Worm (Caenorhabditis elegans) whole organism, L3 larva: ENCODE data around the gene ZK829.9.

Experiments used
- R02D3.7 ChIP-seq: fragments of 150-350 bp; optimal IDR thresholded peaks from 2 replicates; lab custom pipeline; 2014; ENCODE audit warnings: missing biosample characterization, missing genetic modification characterization
- elt-1 ChIP-seq: fragments of 150-350 bp; optimal IDR thresholded peaks from 2 replicates; lab custom pipeline; 2014; ENCODE audit warnings: missing biosample characterization, missing genetic modification characterization
- elt-2 ChIP-seq: sonication (generic microtip); optimal IDR thresholded peaks from 2 replicates; lab custom pipeline; 2016; ENCODE audit warnings: missing genetic modification reagents, mild to moderate bottlenecking, missing genetic modification characterization, missing compliant biosample characterization
- fkh-10 ChIP-seq: sonication (generic microtip); optimal IDR thresholded peaks from 2 replicates; lab custom pipeline; 2017; ENCODE audit warnings: missing biosample characterization, missing genetic modification reagents, missing genetic modification characterization
- fos-1 ChIP-seq: fragments of 150-350 bp; optimal IDR thresholded peaks from 2 replicates; lab custom pipeline; 2014; ENCODE audit warnings: missing biosample characterization, missing genetic modification characterization
- lin-39 ChIP-seq: fragments of 150-350 bp; optimal IDR thresholded peaks from 2 replicates; lab custom pipeline; 2018; ENCODE audit warnings: missing biosample characterization, missing genetic modification reagents, missing genetic modification characterization
- mml-1 ChIP-seq: fragments of 150-350 bp; sonication (generic microtip); optimal IDR thresholded peaks from 3 replicates; lab custom pipeline; 2014; ENCODE audit warnings: missing biosample characterization, missing genetic modification characterization
- nhr-11 ChIP-seq: fragments of 150-350 bp; optimal IDR thresholded peaks from 2 replicates; lab custom pipeline; 2014; ENCODE audit warnings: missing biosample characterization, missing genetic modification characterization
- nhr-12 ChIP-seq: fragments of 150-350 bp; optimal IDR thresholded peaks from 2 replicates; lab custom pipeline; 2014; ENCODE audit warnings: missing biosample characterization, missing genetic modification characterization
- nhr-28 ChIP-seq: fragments of 150-350 bp; optimal IDR thresholded peaks from 2 replicates; lab custom pipeline; 2014; ENCODE audit warnings: missing biosample characterization, missing genetic modification characterization
- nhr-77 ChIP-seq: fragments of 150-350 bp; optimal IDR thresholded peaks from 2 replicates; lab custom pipeline; 2014; ENCODE audit warnings: missing biosample characterization, missing genetic modification characterization
- sea-2 ChIP-seq: fragments of 150-350 bp; sonication (generic microtip); optimal IDR thresholded peaks from 4 replicates; lab custom pipeline; 2014; ENCODE audit warnings: missing biosample characterization, missing genetic modification reagents, missing genetic modification characterization
- tbx-2 ChIP-seq: sonication (generic microtip); optimal IDR thresholded peaks from 2 replicates; lab custom pipeline; 2016; ENCODE audit warnings: mild to moderate bottlenecking, missing genetic modification characterization, missing compliant biosample characterization

DNA sequence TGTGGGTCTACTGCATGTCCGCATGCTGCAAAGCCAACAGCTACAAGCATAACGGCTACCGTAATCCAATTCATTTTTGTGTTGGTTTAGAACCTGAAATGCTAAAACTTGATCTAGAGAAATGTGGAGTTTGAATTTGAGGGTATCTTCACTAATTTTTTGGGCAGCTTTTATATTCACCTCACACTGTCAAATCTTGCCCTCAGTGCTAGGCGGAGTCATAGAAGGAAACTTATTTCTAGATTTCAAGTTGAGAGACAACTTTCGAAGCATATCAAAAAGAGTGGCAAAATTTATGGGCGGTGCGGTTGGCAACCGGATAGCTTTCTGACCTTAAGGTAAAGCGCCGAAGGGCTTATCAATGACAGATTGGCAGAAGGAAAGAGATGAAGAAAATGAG is 45.3 kb downstream of the ZK829.9 start, which contains the start of gene lips-6:
- TF ChIP-seq nhr-12: no peak
- no peak for TF ChIP-seq R02D3.7
- no peak for TF ChIP-seq fos-1 (tag; lab: Kevin White, UChicago)
- no peak for TF ChIP-seq nhr-11 (tag; lab: Kevin White, UChicago)
- TF ChIP-seq nhr-28 (tag; lab: Kevin White, UChicago): no peak
- no peak for TF ChIP-seq elt-1 (tag; lab: Kevin White, UChicago)
- no peak for TF ChIP-seq nhr-77 (tag; lab: Kevin White, UChicago)
- no peak for TF ChIP-seq sea-2
- TF ChIP-seq lin-39 (tag; lab: Kevin White, UChicago): no peak
- TF ChIP-seq tbx-2 (tag; lab: Kevin White, UChicago): no peak
- no peak for TF ChIP-seq mml-1 (tag; lab: Kevin White, UChicago)
- TF ChIP-seq fkh-10: no peak
- TF ChIP-seq elt-2 (tag; lab: Kevin White, UChicago): no peak
